Fruit fly (Drosophila melanogaster): ENCODE results near the gene ro.

DNA sequence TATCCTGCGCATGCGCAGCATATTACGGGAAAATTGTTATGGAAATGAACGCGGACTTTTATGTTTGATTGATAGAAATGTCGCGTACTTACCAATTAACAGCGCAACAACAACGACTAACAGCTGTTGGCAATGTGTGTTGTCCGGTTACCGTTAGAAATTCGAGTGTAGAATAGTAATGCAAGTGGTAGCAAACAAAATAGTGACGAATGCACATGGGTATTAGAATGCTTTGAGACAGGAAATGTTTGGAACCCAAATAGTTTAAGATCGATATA lies 2.0 kb upstream of the ro start:
- TF ChIP-seq CTCF (optimal IDR thresholded peaks at IDR 0.05) (no peak), CG8478 (optimal IDR thresholded peaks at IDR 0.05) (no peak)

All from S2 (cell line).